Fruit fly (Drosophila melanogaster) whole organism, wandering third instar larva: Measurements from ENCODE around the gene CG9119.
"Not testable (repeated sequence)": the region's sequence is repeated elsewhere in the genome, so short reads cannot be mapped to it uniquely, and the experiment has no call there.

Experiments
- Abd-B ChIP-seq: fragments of >200 bp; optimal IDR thresholded peaks from 2 replicates; lab custom pipeline; 2017; ENCODE audit warnings: missing biosample characterization, missing genetic modification characterization
- CG32264 ChIP-seq: fragments of 200-800 bp; sonication (Bioruptor generic); optimal IDR thresholded peaks from 2 replicates; lab custom pipeline; 2016; ENCODE audit warnings: missing biosample characterization, missing genetic modification characterization
- CG9705 ChIP-seq: fragments of 200-800 bp; sonication (Bioruptor generic); optimal IDR thresholded peaks from 2 replicates; lab custom pipeline; 2018; ENCODE audit warnings: missing biosample characterization, mild to moderate bottlenecking, missing genetic modification characterization
- CrebA ChIP-seq: fragments of 200-800 bp; sonication (Bioruptor generic); optimal IDR thresholded peaks from 2 replicates; lab custom pipeline; 2016; ENCODE audit warnings: missing biosample characterization, mild to moderate bottlenecking, missing genetic modification characterization, borderline replicate concordance
- Dfd ChIP-seq: fragments of >200 bp; optimal IDR thresholded peaks from 2 replicates; lab custom pipeline; 2017; ENCODE audit warnings: missing biosample characterization, missing genetic modification characterization
- Dif ChIP-seq: fragments of 200-275, 200-300 bp; sonication (Bioruptor generic); optimal IDR thresholded peaks from 2 replicates; lab custom pipeline; 2018; ENCODE audit warnings: missing biosample characterization, missing genetic modification characterization; ENCODE audit not compliant: partially characterized antibody
- GATAd ChIP-seq: sonication (Bioruptor generic); optimal IDR thresholded peaks from 2 replicates; lab custom pipeline; 2016; ENCODE audit warnings: missing biosample characterization, missing genetic modification characterization
- HLH106 ChIP-seq: fragments of 200-800 bp; optimal IDR thresholded peaks from 3 replicates; lab custom pipeline; 2019; ENCODE audit warnings: missing biosample characterization, mild to moderate bottlenecking, missing genetic modification characterization, moderate library complexity
- Hnf4 ChIP-seq: fragments of 200-800 bp; sonication (Bioruptor generic); optimal IDR thresholded peaks from 2 replicates; lab custom pipeline; 2016; ENCODE audit warnings: missing biosample characterization, mild to moderate bottlenecking, missing genetic modification characterization
- Hr78 ChIP-seq: fragments of >200 bp; optimal IDR thresholded peaks from 2 replicates; lab custom pipeline; 2017; ENCODE audit warnings: missing biosample characterization, missing genetic modification characterization
- Jra ChIP-seq: sonication (Bioruptor generic); optimal IDR thresholded peaks from 2 replicates; lab custom pipeline; 2016; ENCODE audit warnings: missing biosample characterization, missing genetic modification characterization
- Mio ChIP-seq: sonication (Bioruptor generic); optimal IDR thresholded peaks from 2 replicates; lab custom pipeline; 2016; ENCODE audit warnings: missing biosample characterization, missing genetic modification characterization
- Myc ChIP-seq: fragments of >200 bp; optimal IDR thresholded peaks from 2 replicates; lab custom pipeline; 2017
- N ChIP-seq: fragments of >200 bp; optimal IDR thresholded peaks from 2 replicates; lab custom pipeline; 2018; ENCODE audit warnings: missing biosample characterization, missing external identifiers, missing genetic modification characterization
- OdsH ChIP-seq: fragments of 200-800 bp; sonication (Bioruptor generic); optimal IDR thresholded peaks from 2 replicates; lab custom pipeline; 2016; ENCODE audit warnings: missing biosample characterization, mild to moderate bottlenecking, missing genetic modification characterization
- Rel ChIP-seq, 2 experiments: fragments of 200-800 bp; sonication (Bioruptor generic) in 1 of 2; optimal IDR thresholded peaks; 2 replicates in 1 of 2; 3 replicates in 1 of 2; lab custom pipeline; 2016 to 2019; ENCODE audit warnings: mild to moderate bottlenecking in 2 of 2, missing biosample characterization in 2 of 2, missing genetic modification characterization in 2 of 2, moderate library complexity in 1 of 2
- Sp1 ChIP-seq: fragments of 200-800 bp; sonication (Bioruptor generic); optimal IDR thresholded peaks from 3 replicates; lab custom pipeline; 2019; ENCODE audit warnings: missing biosample characterization, mild to moderate bottlenecking, missing genetic modification characterization, moderate library complexity
- br ChIP-seq: fragments of 200-800 bp; sonication (Bioruptor generic); optimal IDR thresholded peaks from 2 replicates; lab custom pipeline; 2016; ENCODE audit warnings: missing biosample characterization, missing genetic modification characterization
- brk ChIP-seq: fragments of 200-800 bp; sonication (Bioruptor generic); optimal IDR thresholded peaks from 2 replicates; lab custom pipeline; 2016; ENCODE audit warnings: missing biosample characterization, mild to moderate bottlenecking, missing genetic modification characterization
- dmrt93B ChIP-seq: fragments of 200-800 bp; sonication (Bioruptor generic); optimal IDR thresholded peaks from 2 replicates; lab custom pipeline; 2018; ENCODE audit warnings: missing biosample characterization, mild to moderate bottlenecking, missing genetic modification characterization
- dsf ChIP-seq: sonication (Bioruptor generic); optimal IDR thresholded peaks from 2 replicates; lab custom pipeline; 2016; ENCODE audit warnings: missing biosample characterization, missing genetic modification characterization, borderline replicate concordance
- ey ChIP-seq: fragments of 200-800 bp; sonication (Bioruptor generic); optimal IDR thresholded peaks from 2 replicates; lab custom pipeline; 2016; ENCODE audit warnings: missing biosample characterization, missing genetic modification characterization
- foxo ChIP-seq, 2 experiments: fragments of 200-800 bp; sonication (Bioruptor generic); optimal IDR thresholded peaks; 2 replicates in 1 of 2; 3 replicates in 1 of 2; lab custom pipeline; 2016 to 2017; ENCODE audit warnings: missing biosample characterization in 2 of 2, missing genetic modification characterization in 2 of 2
- fru ChIP-seq: fragments of 200-800 bp; sonication (Bioruptor generic); optimal IDR thresholded peaks from 3 replicates; lab custom pipeline; 2016; ENCODE audit warnings: missing biosample characterization, mild to moderate bottlenecking, missing genetic modification characterization
- h ChIP-seq: fragments of 200-800 bp; sonication (Bioruptor generic); optimal IDR thresholded peaks from 3 replicates; lab custom pipeline; 2016; ENCODE audit warnings: missing biosample characterization, mild to moderate bottlenecking, missing genetic modification characterization
- lola ChIP-seq: fragments of >200 bp; optimal IDR thresholded peaks from 2 replicates; lab custom pipeline; 2017; ENCODE audit warnings: missing biosample characterization, missing genetic modification characterization
- pan ChIP-seq: fragments of >200 bp; optimal IDR thresholded peaks from 2 replicates; lab custom pipeline; 2017
- psq ChIP-seq: fragments of 200-800 bp; sonication (Bioruptor generic); optimal IDR thresholded peaks from 3 replicates; lab custom pipeline; 2017; ENCODE audit warnings: missing biosample characterization, mild to moderate bottlenecking, missing genetic modification characterization, moderate library complexity
- rgr ChIP-seq: fragments of 200-800 bp; sonication (Bioruptor generic); optimal IDR thresholded peaks from 3 replicates; lab custom pipeline; 2016; ENCODE audit warnings: missing biosample characterization, mild to moderate bottlenecking, missing genetic modification characterization
- sage ChIP-seq: fragments of 200-800 bp; sonication (Bioruptor generic); optimal IDR thresholded peaks from 2 replicates; lab custom pipeline; 2016; ENCODE audit warnings: missing biosample characterization, mild to moderate bottlenecking, missing genetic modification characterization
- sv ChIP-seq: fragments of 200-800 bp; sonication (Bioruptor generic); optimal IDR thresholded peaks from 3 replicates; lab custom pipeline; 2016; ENCODE audit warnings: missing biosample characterization, missing genetic modification characterization
- tai ChIP-seq: sonication (Bioruptor generic); optimal IDR thresholded peaks from 2 replicates; lab custom pipeline; 2016; ENCODE audit warnings: missing biosample characterization, missing genetic modification characterization
- usp ChIP-seq: fragments of >200 bp; optimal IDR thresholded peaks from 2 replicates; lab custom pipeline; 2017; ENCODE audit warnings: missing biosample characterization, missing genetic modification characterization
- woc ChIP-seq: sonication (Bioruptor generic); optimal IDR thresholded peaks from 2 replicates; lab custom pipeline; 2016; ENCODE audit warnings: missing biosample characterization, mild to moderate bottlenecking, missing genetic modification characterization

The CG9119 gene

DNA sequence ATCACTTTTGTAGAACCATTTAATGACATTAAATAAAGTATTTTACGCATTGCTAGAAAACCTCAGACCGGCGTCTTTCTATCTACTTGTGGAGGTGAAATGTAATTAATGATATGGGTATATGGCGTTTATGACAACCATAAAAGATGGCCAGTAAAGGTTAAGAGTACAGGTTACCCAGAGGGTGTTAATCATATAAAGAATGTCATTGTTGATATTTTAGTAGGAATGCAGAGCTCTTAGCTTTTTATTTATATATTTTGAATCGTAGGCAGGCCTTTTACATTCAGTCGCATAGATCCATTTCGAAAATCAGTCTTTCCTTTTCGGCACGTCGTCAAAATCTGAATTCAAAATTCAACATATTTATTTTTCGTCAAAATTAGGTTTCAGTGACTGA lies 45.8 kb upstream of the CG9119 start, which contains the start of gene Bfc:
Bfc (plus strand) TSS at position 301 of the 400 bp plus-strand sequence.
- TF ChIP-seq h (GFP tag; lab: Kevin White, UChicago) (no peak), CG32264 (GFP tag; lab: Kevin White, UChicago) (no peak), dsf (GFP tag; lab: Kevin White, UChicago) (no peak), Abd-B (GFP tag; lab: Kevin White, UChicago) (no peak), Mio (no peak), tai (no peak), lola (GFP tag; lab: Kevin White, UChicago) (no peak), ey (GFP tag; lab: Kevin White, UChicago) (no peak), pan (no peak), Dfd (GFP tag; lab: Kevin White, UChicago) (no peak), GATAd (no peak), Rel (GFP tag; optimal IDR thresholded peaks at IDR 0.05; lab: Kevin White, UChicago) (no peak), Rel (tag; optimal IDR thresholded peaks at IDR 0.05; lab: Kevin White, UChicago) (no peak), fru (GFP tag; lab: Kevin White, UChicago) (no peak), sage (no peak), foxo (GFP tag; optimal IDR thresholded peaks at IDR 0.05; lab: Kevin White, UChicago) (no peak), CG9705 (GFP tag; lab: Kevin White, UChicago) (no peak)

dm6 chr3L:1247627-1248295 lies 43.2 kb upstream of the CG9119 start, which contains the start of the genes Psf1 and Sac1:
Gene Psf1 (minus strand): TSS chr3L:1247677.
Gene Sac1 (plus strand): TSS chr3L:1247817.
- TF ChIP-seq usp (GFP tag; lab: Kevin White, UChicago) = no peak
- TF ChIP-seq dmrt93B (GFP tag; lab: Kevin White, UChicago) = peak; percentile 19
- TF ChIP-seq HLH106 (tag; lab: Kevin White, UChicago) = peak; percentile 55
- TF ChIP-seq lola (GFP tag; lab: Kevin White, UChicago) = no peak
- TF ChIP-seq Sp1 (GFP tag; lab: Kevin White, UChicago) = peak; percentile 30
- no peak for TF ChIP-seq br
- TF ChIP-seq ey (GFP tag; lab: Kevin White, UChicago) = peak; percentile 41
- TF ChIP-seq brk (GFP tag; lab: Kevin White, UChicago) = no peak
- peak; percentile 5 for TF ChIP-seq h (GFP tag; lab: Kevin White, UChicago)
- peak; percentile 38 for TF ChIP-seq psq (GFP tag; lab: Kevin White, UChicago)
- TF ChIP-seq Rel (GFP tag; optimal IDR thresholded peaks at IDR 0.05; lab: Kevin White, UChicago) = no peak
- peak; percentile 73 for TF ChIP-seq Rel (tag; optimal IDR thresholded peaks at IDR 0.05; lab: Kevin White, UChicago)
- peak; percentile 44 for TF ChIP-seq rgr (GFP tag; lab: Kevin White, UChicago)
- TF ChIP-seq foxo (GFP tag; optimal IDR thresholded peaks at IDR 0.05; lab: Kevin White, UChicago) = peak in 1 of 2 experiments; percentile 50
- peak; percentile 53 for TF ChIP-seq Myc (lab: Kevin White, UChicago)
- peak; percentile 8 for TF ChIP-seq fru (GFP tag; lab: Kevin White, UChicago)
- TF ChIP-seq sv = peak; percentile 37
- TF ChIP-seq woc = peak; percentile 60
- TF ChIP-seq Mio = no peak

DNA sequence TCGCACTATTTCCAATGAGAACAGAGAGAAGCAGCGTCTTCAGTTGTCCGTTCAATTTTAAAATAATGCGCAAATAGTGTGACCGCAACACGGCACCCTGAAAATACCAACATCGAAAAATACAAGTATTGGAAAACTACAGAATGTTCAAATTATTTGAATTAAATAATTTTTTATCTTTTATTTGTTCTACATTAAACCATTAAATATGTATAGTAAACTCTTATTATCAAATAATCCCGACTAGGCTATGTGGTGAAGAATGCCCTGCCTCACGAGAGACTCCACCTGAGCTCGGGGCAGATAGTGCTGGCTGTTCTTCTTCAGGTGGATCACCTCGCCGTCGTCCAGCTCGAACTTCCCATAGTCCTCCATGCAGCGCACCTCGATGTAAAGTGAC lies 42.2 kb upstream of the CG9119 start, which contains the start of gene CG32318:
CG32318 (minus strand) TSS at position 101 of the 400 bp plus-strand sequence.
- TF ChIP-seq CrebA, Hnf4, rgr (GFP tag; lab: Kevin White, UChicago): not testable (repeated sequence)

- TF ChIP-seq OdsH, Dif, Mio: not testable (repeated sequence)
Measured at dm6 chr3L:1245810-1246209, 41.2 kb upstream of the CG9119 start, which contains the start of gene Klp61F. Gene Klp61F (minus strand): TSS chr3L:1245910.

DNA sequence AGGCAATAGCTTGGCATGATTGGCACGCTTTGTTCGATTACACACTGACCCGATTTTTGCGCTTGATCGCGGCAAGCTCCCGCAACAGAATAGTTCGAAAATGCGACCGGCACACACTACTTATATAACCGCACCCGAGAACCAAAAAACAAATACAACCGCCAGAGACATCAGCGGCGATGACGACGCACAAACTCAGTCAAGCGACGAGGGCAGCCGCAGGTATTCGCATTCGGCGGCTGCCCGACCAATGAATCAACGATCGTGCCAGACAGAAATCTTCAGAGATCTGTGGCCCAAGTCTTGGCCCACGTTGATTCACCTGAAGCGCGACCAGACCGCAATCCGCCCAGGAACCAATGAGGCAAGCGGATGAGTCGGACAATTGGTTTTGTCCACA lies 33.6 kb upstream of the CG9119 start, which contains the start of gene CG9192:
CG9192 (minus strand) TSS at position 101 of the 400 bp plus-strand sequence.
- no peak for TF ChIP-seq Abd-B (GFP tag; lab: Kevin White, UChicago)
- TF ChIP-seq Jra (GFP tag; lab: Kevin White, UChicago) = no peak
- no peak for TF ChIP-seq brk (GFP tag; lab: Kevin White, UChicago)
- TF ChIP-seq Myc (lab: Kevin White, UChicago) = no peak
- no peak for TF ChIP-seq Hr78
- TF ChIP-seq Mio = no peak
- TF ChIP-seq CrebA (GFP tag; lab: Kevin White, UChicago) = no peak
- no peak for TF ChIP-seq woc
- TF ChIP-seq N (GFP tag; lab: Kevin White, UChicago) = no peak
- no peak for TF ChIP-seq sv
- TF ChIP-seq br = no peak
- no peak for TF ChIP-seq dsf (GFP tag; lab: Kevin White, UChicago)
- TF ChIP-seq, all 38 proteins: peak for 0
